Worm (Caenorhabditis elegans): ENCODE data around the gene F13C5.1.

DNA sequence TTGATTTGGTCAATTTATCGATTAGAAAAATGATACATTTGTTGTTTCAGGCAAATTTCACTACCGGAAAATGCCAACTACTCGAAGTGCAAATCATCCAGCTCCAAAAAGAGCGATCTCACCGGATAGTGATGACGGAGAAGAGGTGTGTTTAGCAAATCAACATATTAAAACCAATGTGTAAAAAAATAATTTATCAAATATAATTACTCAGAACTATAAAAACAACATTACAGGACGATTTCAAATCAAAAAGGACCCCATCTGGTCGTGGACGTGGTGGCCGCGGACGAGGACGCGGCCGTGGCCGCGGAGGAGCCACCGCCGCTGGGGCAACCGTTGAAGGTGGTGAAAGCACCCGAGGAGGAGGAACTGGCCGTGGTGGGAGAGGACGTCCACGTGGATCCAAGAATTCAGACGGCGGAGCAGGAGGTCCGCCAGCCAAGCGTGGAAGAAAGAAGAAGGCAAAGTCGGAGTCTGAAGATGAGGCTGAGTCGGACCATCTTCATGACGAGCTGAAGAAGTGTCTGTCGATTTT is 8.0 kb upstream of the F13C5.1 start, which contains the start of gene F13C5.2:
- TF ChIP-seq him-1 (tag; optimal IDR thresholded peaks at IDR 0.05) (no peak), W03F9.2 (tag; optimal IDR thresholded peaks at IDR 0.05) (no peak)
